Fruit fly (Drosophila melanogaster) whole organism, prepupa: ENCODE results near the gene RpL3.

Experiments
- Blimp-1 ChIP-seq: fragments of 200-800 bp; sonication (Bioruptor generic); optimal IDR thresholded peaks from 3 replicates; lab custom pipeline; 2017; ENCODE audit warnings: missing biosample characterization, missing genetic modification characterization, mild to moderate bottlenecking, moderate library complexity, missing genetic modification reagents
- CG10631 ChIP-seq: fragments of 200-800 bp; sonication (Bioruptor generic); optimal IDR thresholded peaks from 2 replicates; lab custom pipeline; 2016; ENCODE audit warnings: missing biosample characterization, missing genetic modification characterization
- CG10669 ChIP-seq: fragments of 200-800 bp; sonication (Bioruptor generic); optimal IDR thresholded peaks from 3 replicates; lab custom pipeline; 2018; ENCODE audit warnings: missing biosample characterization, mild to moderate bottlenecking, missing genetic modification characterization, moderate library complexity
- CG11294 ChIP-seq: fragments of 200-800 bp; sonication (Bioruptor generic); IDR thresholded peaks from 2 replicates; pipeline ENCODE4 v1.3.6; 2022; ENCODE audit warnings: missing biosample characterization, missing genetic modification characterization
- CG11902 ChIP-seq: fragments of 200-800 bp; sonication (Bioruptor generic); optimal IDR thresholded peaks from 3 replicates; lab custom pipeline; 2016; ENCODE audit warnings: missing biosample characterization, missing genetic modification characterization
- CG31627 ChIP-seq: fragments of 200-800 bp; sonication (Bioruptor generic); optimal IDR thresholded peaks from 3 replicates; lab custom pipeline; 2016; ENCODE audit warnings: missing biosample characterization, missing genetic modification characterization
- CG32006 ChIP-seq: fragments of 200-800 bp; sonication (Bioruptor generic); optimal IDR thresholded peaks from 3 replicates; lab custom pipeline; 2017; ENCODE audit warnings: missing biosample characterization, mild to moderate bottlenecking, missing genetic modification characterization
- CG34406 ChIP-seq: fragments of 200-800 bp; sonication (Bioruptor generic); optimal IDR thresholded peaks from 3 replicates; lab custom pipeline; 2016; ENCODE audit warnings: missing biosample characterization, missing genetic modification characterization
- CG3919 ChIP-seq: fragments of 200-800 bp; sonication (Bioruptor generic); optimal IDR thresholded peaks from 3 replicates; lab custom pipeline; 2016; ENCODE audit warnings: missing biosample characterization, missing genetic modification characterization
- CG6163 ChIP-seq: fragments of 200-800 bp; sonication (Bioruptor generic); IDR thresholded peaks from 3 replicates; pipeline ENCODE4 v1.3.6; 2022; ENCODE audit warnings: missing biosample characterization, missing genetic modification characterization
- CG6276 ChIP-seq: fragments of 200-800 bp; sonication (Bioruptor generic); optimal IDR thresholded peaks from 2 replicates; lab custom pipeline; 2017; ENCODE audit warnings: missing biosample characterization, mild to moderate bottlenecking, missing genetic modification characterization
- CG6792 ChIP-seq: fragments of 200-800 bp; sonication (Bioruptor generic); optimal IDR thresholded peaks from 3 replicates; lab custom pipeline; 2016; ENCODE audit warnings: missing biosample characterization, missing genetic modification characterization
- CG6808 ChIP-seq: fragments of 200-800 bp; sonication (Bioruptor generic); optimal IDR thresholded peaks from 3 replicates; lab custom pipeline; 2017; ENCODE audit warnings: missing biosample characterization, missing genetic modification characterization, mild to moderate bottlenecking, moderate library complexity, missing genetic modification reagents
- CG6854 ChIP-seq: fragments of 200-800 bp; sonication (Bioruptor generic); optimal IDR thresholded peaks from 2 replicates; lab custom pipeline; 2017; ENCODE audit warnings: missing biosample characterization, mild to moderate bottlenecking, missing genetic modification characterization
- CG7368 ChIP-seq: fragments of 200-800 bp; sonication (Bioruptor generic); optimal IDR thresholded peaks from 3 replicates; lab custom pipeline; 2016; ENCODE audit warnings: missing biosample characterization, missing genetic modification characterization
- CG8119 ChIP-seq: fragments of 200-800 bp; sonication (Bioruptor generic); IDR thresholded peaks from 3 replicates; pipeline ENCODE4 v1.3.6; 2022; ENCODE audit warnings: missing biosample characterization, missing genetic modification characterization
- CG8319 ChIP-seq: fragments of 200-800 bp; sonication (Bioruptor generic); optimal IDR thresholded peaks from 3 replicates; lab custom pipeline; 2016; ENCODE audit warnings: missing biosample characterization, missing genetic modification characterization
- Eip75B ChIP-seq: fragments of 200-800 bp; sonication (Bioruptor generic); optimal IDR thresholded peaks from 3 replicates; lab custom pipeline; 2016; ENCODE audit warnings: missing biosample characterization, missing genetic modification characterization
- Eip93F ChIP-seq: fragments of 200-800 bp; sonication (Bioruptor generic); optimal IDR thresholded peaks from 2 replicates; lab custom pipeline; 2016; ENCODE audit warnings: missing biosample characterization, mild to moderate bottlenecking, missing genetic modification characterization
- Ets21C ChIP-seq: fragments of 200-800 bp; sonication (Bioruptor generic); optimal IDR thresholded peaks from 3 replicates; lab custom pipeline; 2016; ENCODE audit warnings: missing biosample characterization, missing genetic modification characterization
- Ets96B ChIP-seq: fragments of 200-800 bp; optimal IDR thresholded peaks from 2 replicates; lab custom pipeline; 2019; ENCODE audit warnings: missing biosample characterization, mild to moderate bottlenecking, missing genetic modification characterization, moderate library complexity
- Gug ChIP-seq: fragments of 200-800 bp; sonication (Bioruptor generic); IDR thresholded peaks from 2 replicates; pipeline ENCODE4 v1.3.6; 2022; ENCODE audit warnings: missing biosample characterization, missing genetic modification characterization
- Hr39 ChIP-seq: fragments of 200-800 bp; sonication (Bioruptor generic); optimal IDR thresholded peaks from 2 replicates; lab custom pipeline; 2016; ENCODE audit warnings: missing biosample characterization, missing genetic modification characterization
- Hr4 ChIP-seq: fragments of 200-800 bp; sonication (Bioruptor generic); optimal IDR thresholded peaks from 3 replicates; lab custom pipeline; 2016; ENCODE audit warnings: missing biosample characterization, missing genetic modification characterization
- Lpt ChIP-seq: fragments of 200-800 bp; sonication (Bioruptor generic); optimal IDR thresholded peaks from 3 replicates; lab custom pipeline; 2016; ENCODE audit warnings: missing biosample characterization, missing genetic modification characterization
- Met ChIP-seq: fragments of 200-800 bp; sonication (Bioruptor generic); optimal IDR thresholded peaks from 3 replicates; lab custom pipeline; 2016; ENCODE audit warnings: missing biosample characterization, missing genetic modification characterization
- OdsH ChIP-seq: fragments of 200-800 bp; sonication (Bioruptor generic); optimal IDR thresholded peaks from 3 replicates; lab custom pipeline; 2016; ENCODE audit warnings: missing biosample characterization, missing genetic modification characterization
- Smox ChIP-seq: fragments of 200-800 bp; sonication (Bioruptor generic); optimal IDR thresholded peaks from 3 replicates; lab custom pipeline; 2016; ENCODE audit warnings: missing biosample characterization, missing genetic modification characterization
- Sox102F ChIP-seq: fragments of 200-800 bp; sonication (Bioruptor generic); optimal IDR thresholded peaks from 2 replicates; lab custom pipeline; 2016; ENCODE audit warnings: missing biosample characterization, mild to moderate bottlenecking, missing genetic modification characterization
- Sox14 ChIP-seq: fragments of 200-800 bp; sonication (Bioruptor generic); optimal IDR thresholded peaks from 3 replicates; lab custom pipeline; 2016; ENCODE audit warnings: missing biosample characterization, missing genetic modification characterization
- Sox15 ChIP-seq: fragments of 200-800 bp; sonication (Bioruptor generic); optimal IDR thresholded peaks from 3 replicates; lab custom pipeline; 2016; ENCODE audit warnings: missing biosample characterization, missing genetic modification characterization
- achi ChIP-seq: fragments of 200-800 bp; sonication (Bioruptor generic); optimal IDR thresholded peaks from 3 replicates; lab custom pipeline; 2016; ENCODE audit warnings: missing biosample characterization, missing genetic modification characterization
- acj6 ChIP-seq: fragments of 200-800 bp; sonication (Bioruptor generic); optimal IDR thresholded peaks from 3 replicates; lab custom pipeline; 2016; ENCODE audit warnings: missing biosample characterization, missing genetic modification characterization
- cyc ChIP-seq: fragments of 200-800 bp; sonication (Bioruptor generic); optimal IDR thresholded peaks from 3 replicates; lab custom pipeline; 2016; ENCODE audit warnings: missing biosample characterization, missing genetic modification characterization
- dsx ChIP-seq: fragments of 200-800 bp; optimal IDR thresholded peaks from 3 replicates; lab custom pipeline; 2019; ENCODE audit warnings: missing biosample characterization, mild to moderate bottlenecking, missing genetic modification characterization, moderate library complexity; ENCODE audit not compliant: poor library complexity, severe bottlenecking
- eg ChIP-seq: fragments of 200-800 bp; sonication (Bioruptor generic); IDR thresholded peaks from 3 replicates; pipeline ENCODE4 v1.3.6; 2022; ENCODE audit warnings: missing biosample characterization, missing genetic modification characterization
- esn ChIP-seq: fragments of 200-800 bp; sonication (Bioruptor generic); optimal IDR thresholded peaks from 2 replicates; lab custom pipeline; 2016; ENCODE audit warnings: missing biosample characterization, mild to moderate bottlenecking, missing genetic modification characterization, moderate library complexity
- fd85E ChIP-seq: fragments of 200-800 bp; sonication (Bioruptor generic); optimal IDR thresholded peaks from 3 replicates; lab custom pipeline; 2016; ENCODE audit warnings: missing biosample characterization, missing genetic modification characterization
- fkh ChIP-seq: fragments of 200-800 bp; sonication (Bioruptor generic); optimal IDR thresholded peaks from 3 replicates; lab custom pipeline; 2017; ENCODE audit warnings: missing biosample characterization, mild to moderate bottlenecking, missing genetic modification characterization, moderate library complexity
- lz ChIP-seq: fragments of 200-800 bp; sonication (Bioruptor generic); optimal IDR thresholded peaks from 3 replicates; lab custom pipeline; 2016; ENCODE audit warnings: missing biosample characterization, missing genetic modification characterization
- net ChIP-seq: fragments of 200-800 bp; sonication (Bioruptor generic); optimal IDR thresholded peaks from 3 replicates; lab custom pipeline; 2016; ENCODE audit warnings: missing biosample characterization, missing genetic modification characterization
- salr ChIP-seq, 2 experiments: fragments of 200-800 bp; sonication (Bioruptor generic); optimal IDR thresholded peaks; 3 replicates each; lab custom pipeline; 2016 to 2018; ENCODE audit warnings: missing biosample characterization in 2 of 2, missing genetic modification characterization in 2 of 2, mild to moderate bottlenecking in 1 of 2
- spab ChIP-seq: fragments of 200-800 bp; sonication (Bioruptor generic); optimal IDR thresholded peaks from 2 replicates; lab custom pipeline; 2017; ENCODE audit warnings: missing biosample characterization, mild to moderate bottlenecking, missing genetic modification characterization, missing genetic modification reagents
- ss ChIP-seq, 2 experiments: fragments of 200-800 bp; sonication (Bioruptor generic); optimal IDR thresholded peaks; 2 replicates in 1 of 2; 3 replicates in 1 of 2; lab custom pipeline; 2017 to 2018; ENCODE audit warnings: mild to moderate bottlenecking in 2 of 2, missing biosample characterization in 2 of 2, missing genetic modification characterization in 2 of 2, moderate library complexity in 1 of 2
- svp ChIP-seq: fragments of 200-800 bp; sonication (Bioruptor generic); peaks from one replicate; lab custom pipeline; 2016; ENCODE audit warnings: missing biosample characterization, missing genetic modification characterization
- topi ChIP-seq: fragments of 200-800 bp; sonication (Bioruptor generic); optimal IDR thresholded peaks from 3 replicates; lab custom pipeline; 2016; ENCODE audit warnings: missing biosample characterization, missing genetic modification characterization
- vri ChIP-seq: fragments of 200-800 bp; sonication (Bioruptor generic); optimal IDR thresholded peaks from 3 replicates; lab custom pipeline; 2016; ENCODE audit warnings: missing biosample characterization, mild to moderate bottlenecking, missing genetic modification characterization

RpL3 gene

DNA sequence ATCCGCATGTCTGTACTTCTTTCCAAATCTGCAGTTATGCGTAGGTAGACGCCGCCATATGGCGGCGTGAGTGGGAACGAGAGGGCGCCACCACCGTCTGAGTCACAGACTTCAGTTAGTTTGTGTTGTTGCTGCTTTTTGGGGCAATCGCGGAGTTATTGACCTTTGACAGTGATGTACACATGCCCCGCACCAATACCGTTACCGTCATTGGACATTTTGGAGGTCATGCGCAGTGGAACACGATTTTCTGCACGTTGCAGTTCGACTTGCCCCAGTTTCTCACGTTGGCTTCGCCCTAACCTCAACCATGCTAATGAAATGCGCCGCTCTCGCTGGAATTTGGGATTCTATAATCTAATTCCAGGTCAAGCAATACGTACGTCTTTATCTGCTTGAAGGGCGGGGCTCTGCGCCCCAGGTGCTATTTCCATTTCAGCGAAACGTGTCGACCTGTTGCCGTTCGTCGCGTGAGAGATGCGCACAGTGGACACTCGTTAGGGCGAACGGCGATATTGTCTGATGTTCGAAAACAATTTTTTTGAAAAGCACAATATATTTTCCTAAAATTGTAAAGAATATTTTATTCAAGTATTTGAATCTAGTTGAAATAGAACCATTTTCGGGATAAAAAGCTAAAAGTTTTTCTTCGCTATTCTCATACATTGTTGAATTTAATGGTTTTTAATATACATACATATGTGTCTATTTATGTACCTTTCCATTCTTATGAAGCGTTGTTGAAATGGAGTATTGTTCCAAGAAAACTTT, 10.2 kb upstream of the RpL3 start (continued):
- peak in 1 of 2 experiments; percentile 26 for TF ChIP-seq salr (GFP tag; optimal IDR thresholded peaks at IDR 0.05; lab: Kevin White, UChicago)
- TF ChIP-seq vri (GFP tag; lab: Kevin White, UChicago): peak; percentile 39
- no peak for TF ChIP-seq CG11294 (GFP tag; lab: Robert Waterston, UW)
- peak; percentile 62 for TF ChIP-seq Sox15 (GFP tag; lab: Kevin White, UChicago)
- peak; percentile 68 for TF ChIP-seq OdsH
- TF ChIP-seq CG6163 (GFP tag; lab: Robert Waterston, UW): peak; percentile 70
- peak; percentile 12 for TF ChIP-seq dsx (GFP tag; lab: Kevin White, UChicago)
- peak; percentile 81 for TF ChIP-seq Met
- TF ChIP-seq svp: peak; percentile 95
- peak; percentile 72 for TF ChIP-seq net (GFP tag; lab: Kevin White, UChicago)
- peak; percentile 28 for TF ChIP-seq Blimp-1 (GFP tag; lab: Kevin White, UChicago)
- peak; percentile 8 for TF ChIP-seq Eip93F (GFP tag; lab: Kevin White, UChicago)
- TF ChIP-seq fd85E (GFP tag; lab: Kevin White, UChicago): no peak
- no peak for TF ChIP-seq spab (GFP tag; lab: Kevin White, UChicago)
- peak; percentile 64 for TF ChIP-seq acj6 (GFP tag; lab: Kevin White, UChicago)
- no peak for TF ChIP-seq fkh
- peak; percentile 80 for TF ChIP-seq Hr4 (GFP tag; lab: Kevin White, UChicago)
- TF ChIP-seq topi: peak; percentile 79
- peak; percentile 36 for TF ChIP-seq Lpt (GFP tag; lab: Kevin White, UChicago)
- peak; percentile 79 for TF ChIP-seq Smox (GFP tag; lab: Kevin White, UChicago)
- TF ChIP-seq esn (GFP tag; lab: Kevin White, UChicago): peak; percentile 83
- TF ChIP-seq Sox14 (GFP tag; lab: Kevin White, UChicago): peak; percentile 72

DNA sequence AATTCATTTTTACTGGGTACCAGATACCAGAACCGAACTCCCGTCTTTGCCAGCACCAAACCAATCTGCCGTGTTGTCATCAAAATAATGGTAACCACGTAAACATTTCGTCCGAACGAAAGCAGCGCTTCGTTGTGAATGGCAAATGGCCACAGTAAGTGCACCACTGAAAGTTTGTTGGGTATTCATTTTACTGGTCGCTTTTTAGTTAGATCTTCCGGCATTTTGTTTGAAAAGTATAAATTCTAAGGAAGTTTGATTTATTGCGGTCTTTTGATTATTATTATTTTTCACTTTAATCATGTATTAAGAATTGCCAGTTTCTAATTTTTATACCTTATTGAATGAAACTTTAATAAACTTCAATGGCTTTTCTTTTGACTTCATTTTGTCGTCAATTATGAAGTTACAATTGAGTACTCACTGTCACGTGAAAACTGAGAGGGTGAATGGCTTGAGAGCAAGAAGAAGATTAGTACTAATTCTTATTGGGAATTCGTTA, 7.2 kb upstream of the RpL3 start, which contains the start of gene ZnT86D:
Gene ZnT86D (minus strand): TSS at position 91 of the 502 bp plus-strand sequence.
- TF ChIP-seq CG31627 (GFP tag; lab: Kevin White, UChicago): peak; percentile 71
- TF ChIP-seq CG6792: peak; percentile 43
- TF ChIP-seq Eip75B (GFP tag; lab: Kevin White, UChicago): peak; percentile 70
- peak; percentile 25 for TF ChIP-seq Sox15 (GFP tag; lab: Kevin White, UChicago)
- TF ChIP-seq Sox102F (GFP tag; lab: Kevin White, UChicago): peak; percentile 76
- TF ChIP-seq CG10631: peak; percentile 76
- peak; percentile 62 for TF ChIP-seq CG3919
- TF ChIP-seq CG7368 (GFP tag; lab: Kevin White, UChicago): no peak
- TF ChIP-seq OdsH: peak; percentile 71
- TF ChIP-seq CG8119 (GFP tag; lab: Robert Waterston, UW): peak; percentile 51; the same call in 2 of the 3 replicates
- peak; percentile 35 for TF ChIP-seq Blimp-1 (GFP tag; lab: Kevin White, UChicago)
- peak; percentile 44 for TF ChIP-seq CG6808 (GFP tag; lab: Kevin White, UChicago)
- peak; percentile 67 for TF ChIP-seq CG11902 (GFP tag; lab: Kevin White, UChicago)
- peak; percentile 64 for TF ChIP-seq achi (GFP tag; lab: Kevin White, UChicago)
- 0 out of 2 replicates have a peak, but pooled peaks have one; percentile 54 for TF ChIP-seq Gug
- peak; percentile 50 for TF ChIP-seq CG34406 (GFP tag; lab: Kevin White, UChicago)
- peak; percentile 80 for TF ChIP-seq lz
- peak; percentile 75 for TF ChIP-seq Hr39
- peak; percentile 61 for TF ChIP-seq eg
- TF ChIP-seq CG32006: peak; percentile 74
- no peak for TF ChIP-seq fd85E (GFP tag; lab: Kevin White, UChicago)
- peak; percentile 11 to 67 for TF ChIP-seq ss (GFP tag; optimal IDR thresholded peaks at IDR 0.05; lab: Kevin White, UChicago)
- TF ChIP-seq cyc (GFP tag; lab: Kevin White, UChicago): peak; percentile 76
- TF ChIP-seq spab (GFP tag; lab: Kevin White, UChicago): no peak
- peak; percentile 65 for TF ChIP-seq CG10669 (GFP tag; lab: Kevin White, UChicago)
- peak; percentile 40 for TF ChIP-seq fkh
- peak; percentile 51 for TF ChIP-seq CG6854
- peak; percentile 62 for TF ChIP-seq Ets96B (tag; lab: Kevin White, UChicago)
- peak; percentile 65 for TF ChIP-seq Smox (GFP tag; lab: Kevin White, UChicago)
- TF ChIP-seq topi: peak; percentile 78
- no peak for TF ChIP-seq CG6276 (GFP tag; lab: Kevin White, UChicago)
- peak; percentile 58 for TF ChIP-seq Ets21C (GFP tag; lab: Kevin White, UChicago)
- TF ChIP-seq CG8319 (GFP tag; lab: Kevin White, UChicago): no peak
